Fruit fly (Drosophila melanogaster): ENCODE measurements around the gene CG14218.

DNA sequence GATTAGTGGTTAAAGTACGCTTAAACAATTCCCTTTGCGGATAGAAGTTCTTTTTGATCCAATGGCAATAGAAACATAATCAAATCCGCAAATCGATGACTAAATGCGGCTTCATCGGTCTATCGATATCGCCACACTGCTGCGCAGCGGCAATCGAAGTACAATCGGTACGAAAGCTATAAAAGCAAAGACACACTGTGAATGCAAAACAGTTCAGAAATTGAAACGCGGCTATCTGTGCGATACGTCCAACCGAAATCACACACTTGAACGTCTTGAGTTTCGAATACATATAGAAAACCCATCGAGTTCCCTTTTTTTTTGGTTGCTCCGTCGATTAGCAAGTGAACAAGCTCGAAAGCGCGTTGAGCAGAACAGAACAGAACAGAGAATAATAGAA lies 23.2 kb upstream of the CG14218 start, which contains the start of gene CG14207:
- TF ChIP-seq Hr38 (GFP tag; optimal IDR thresholded peaks at IDR 0.05) (no peak), OdsH (GFP tag; optimal IDR thresholded peaks at IDR 0.05) (no peak), Ets96B (tag; optimal IDR thresholded peaks at IDR 0.05) (no peak), Sox14 (GFP tag; optimal IDR thresholded peaks at IDR 0.05) (peak; percentile 34), CG16779 (tag; optimal IDR thresholded peaks at IDR 0.05) (peak; percentile 29), CG15336 (GFP tag; IDR thresholded peaks at IDR 0.05) (no peak), ss (GFP tag; optimal IDR thresholded peaks at IDR 0.05) (peak; percentile 2 to 10)
